Fruit fly (Drosophila melanogaster): ENCODE data around the gene CG12155.

CG12155 gene

DNA sequence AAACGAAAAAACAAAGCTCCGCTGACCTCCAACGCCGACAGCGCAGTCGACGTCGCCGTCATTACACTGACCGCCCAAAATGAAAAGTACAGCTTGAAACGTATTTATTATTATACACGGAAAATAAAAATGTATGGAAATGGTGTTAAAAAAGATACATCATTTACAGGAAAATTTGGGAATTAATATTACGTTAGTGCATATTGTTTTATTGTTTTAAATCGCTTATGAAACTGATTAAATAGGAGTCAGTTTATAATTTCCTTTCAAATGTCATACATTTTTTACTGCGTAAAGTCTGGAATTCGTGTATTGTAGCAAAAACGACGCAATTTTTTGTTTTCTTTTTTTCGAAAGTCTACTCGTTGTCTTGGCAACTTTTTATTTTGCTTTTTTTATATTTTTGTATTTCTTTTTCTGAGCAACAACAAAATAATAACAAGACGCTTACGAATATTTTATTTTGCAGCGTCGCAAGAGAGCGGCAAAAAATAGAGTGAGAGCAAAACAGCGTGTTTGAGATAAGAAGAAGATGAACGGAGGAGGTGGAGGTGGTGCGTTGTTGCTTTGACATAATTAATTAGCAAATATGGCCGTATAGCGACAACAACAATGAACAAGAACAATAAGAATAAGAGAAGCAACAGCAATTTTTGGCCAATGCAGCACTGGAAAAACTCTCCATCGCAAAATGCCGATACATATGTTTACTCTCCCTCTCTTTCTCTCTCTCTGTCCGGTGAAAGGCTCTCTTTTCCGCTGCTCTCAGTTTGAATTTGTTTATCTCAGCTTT lies 36.4 kb upstream of the CG12155 start (continued):
- TF ChIP-seq CG33557 (GFP tag; optimal IDR thresholded peaks at IDR 0.05), result no peak
- peak; percentile 39 for TF ChIP-seq CG8944 (GFP tag; optimal IDR thresholded peaks at IDR 0.05)
- TF ChIP-seq CG14710 (tag; optimal IDR thresholded peaks at IDR 0.05), result peak; percentile 48
- peak; percentile 61 for TF ChIP-seq ttk (GFP tag; IDR thresholded peaks at IDR 0.05)
- peak; percentile 75 for TF ChIP-seq CG4854 (GFP tag; optimal IDR thresholded peaks at IDR 0.05)
- peak; percentile 63 for TF ChIP-seq Xrp1 (GFP tag; IDR thresholded peaks at IDR 0.05)
- peak; percentile 41; the same call in 1 of the 2 replicates for TF ChIP-seq CG8765 (GFP tag; IDR thresholded peaks at IDR 0.05)
- peak; percentile 77 for TF ChIP-seq fd3F (GFP tag; optimal IDR thresholded peaks at IDR 0.05)
- peak; percentile 59 for TF ChIP-seq fd96Cb (tag; optimal IDR thresholded peaks at IDR 0.05)
- peak; percentile 78 for TF ChIP-seq sd (tag; optimal IDR thresholded peaks at IDR 0.05)
- TF ChIP-seq p53 (GFP tag; optimal IDR thresholded peaks at IDR 0.05), result no peak
- TF ChIP-seq tup (GFP tag; optimal IDR thresholded peaks at IDR 0.05), result no peak
- TF ChIP-seq CG3847 (GFP tag; IDR thresholded peaks at IDR 0.05), result peak; percentile 48
- TF ChIP-seq her (GFP tag; optimal IDR thresholded peaks at IDR 0.05), result peak; percentile 53
- TF ChIP-seq Dip3 (GFP tag; optimal IDR thresholded peaks at IDR 0.05), result peak; percentile 75
- TF ChIP-seq CG3281 (GFP tag; optimal IDR thresholded peaks at IDR 0.05), result peak; percentile 87
- TF ChIP-seq CG4707 (GFP tag; optimal IDR thresholded peaks at IDR 0.05), result no peak
- TF ChIP-seq inv (GFP tag; IDR thresholded peaks at IDR 0.05; ENCODE audit: partially characterized antibody), result no peak
- TF ChIP-seq CG14441 (GFP tag; IDR thresholded peaks at IDR 0.05), result peak; percentile 73
- peak; percentile 30 for TF ChIP-seq cato (GFP tag; optimal IDR thresholded peaks at IDR 0.05; ENCODE audit: borderline replicate concordance)
- peak; percentile 59; the same call in 1 of the 2 replicates for TF ChIP-seq Taf1 (GFP tag; IDR thresholded peaks at IDR 0.05)
- no peak for TF ChIP-seq CG31388 (GFP tag; optimal IDR thresholded peaks at IDR 0.05)
- TF ChIP-seq CG6689 (GFP tag; IDR thresholded peaks at IDR 0.05), result peak; percentile 66
- no peak for TF ChIP-seq Dfd (GFP tag; optimal IDR thresholded peaks at IDR 0.05)
- no peak for TF ChIP-seq CG2199 (GFP tag; IDR thresholded peaks at IDR 0.05)
- TF ChIP-seq ab (GFP tag; optimal IDR thresholded peaks at IDR 0.05), result no peak
- TF ChIP-seq CG12155 (GFP tag; optimal IDR thresholded peaks at IDR 0.05), result peak; percentile 70
- TF ChIP-seq psq (GFP tag; optimal IDR thresholded peaks at IDR 0.05), result no peak
- TF ChIP-seq sisA (GFP tag; IDR thresholded peaks at IDR 0.05), result peak; percentile 60
- no peak for TF ChIP-seq dimm (GFP tag; IDR thresholded peaks at IDR 0.05)
- no peak for TF ChIP-seq btn (GFP tag; optimal IDR thresholded peaks at IDR 0.05)
- TF ChIP-seq H2.0 (GFP tag; IDR thresholded peaks at IDR 0.05), result peak; percentile 66
- TF ChIP-seq hkb (optimal IDR thresholded peaks at IDR 0.05), result no peak
- peak; percentile 59 for TF ChIP-seq hkb (GFP tag; IDR thresholded peaks at IDR 0.05)
- TF ChIP-seq al (GFP tag; IDR thresholded peaks at IDR 0.05), result peak; percentile 66
- peak; percentile 21 for TF ChIP-seq CG15601 (tag; optimal IDR thresholded peaks at IDR 0.05)
- TF ChIP-seq CG10321 (GFP tag; IDR thresholded peaks at IDR 0.05), result no peak
- no peak for TF ChIP-seq D (optimal IDR thresholded peaks at IDR 0.05)
- TF ChIP-seq D (GFP tag; optimal IDR thresholded peaks at IDR 0.05), result peak; percentile 33
- TF ChIP-seq CG7786 (GFP tag; optimal IDR thresholded peaks at IDR 0.05), result peak; percentile 69
- peak; percentile 65 for TF ChIP-seq Aef1 (GFP tag; IDR thresholded peaks at IDR 0.05)
- TF ChIP-seq knrl (GFP tag; IDR thresholded peaks at IDR 0.05; ENCODE audit: partially characterized antibody), result no peak
- TF ChIP-seq CG2129 (GFP tag; IDR thresholded peaks at IDR 0.05; ENCODE audit: partially characterized antibody), result no peak
- TF ChIP-seq CG4328 (GFP tag; optimal IDR thresholded peaks at IDR 0.05), result peak; percentile 52
- peak; percentile 82 for TF ChIP-seq CoRest (tag; optimal IDR thresholded peaks at IDR 0.05)
- TF ChIP-seq CG1792 (GFP tag; optimal IDR thresholded peaks at IDR 0.05), result peak; percentile 38
- TF ChIP-seq bsh (GFP tag; optimal IDR thresholded peaks at IDR 0.05), result peak; percentile 69 to 82
- peak; percentile 48 for TF ChIP-seq jumu (GFP tag; optimal IDR thresholded peaks at IDR 0.05)
- TF ChIP-seq sna (GFP tag; IDR thresholded peaks at IDR 0.05; ENCODE audit: partially characterized antibody), result no peak
- TF ChIP-seq CTCF (GFP tag; optimal IDR thresholded peaks at IDR 0.05), result no peak
- TF ChIP-seq wdn (GFP tag; IDR thresholded peaks at IDR 0.05), result peak; percentile 71

Measured in whole organism, embryonic.